Worm (Caenorhabditis elegans): ENCODE data around the gene K05F6.8.
"Not testable (repeated sequence)": the region's sequence is repeated elsewhere in the genome, so short reads cannot be mapped to it uniquely, and the experiment has no call there.

Gene K05F6.8

DNA sequence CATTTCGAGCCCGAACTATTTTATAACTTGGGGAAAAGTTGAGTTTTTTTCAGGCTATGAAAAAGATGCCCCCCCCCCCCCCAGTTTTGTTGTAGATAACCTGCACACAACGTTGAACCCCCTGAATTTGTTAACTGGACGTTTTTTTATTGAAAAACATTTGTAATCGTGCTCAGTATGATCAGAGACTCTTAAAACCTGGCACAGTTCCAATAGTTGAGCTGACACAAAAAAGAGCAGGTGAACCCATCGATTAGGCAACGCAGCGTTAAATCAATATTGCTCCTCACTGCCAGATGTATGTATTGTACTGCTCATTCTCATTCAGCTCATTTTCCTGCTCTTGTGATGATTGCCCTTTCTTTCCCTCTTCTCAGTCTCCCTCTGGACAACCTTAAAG is 21.9 kb downstream of the K05F6.8 start, which contains the start of gene K05F6.12:
Gene K05F6.12 (plus strand): TSS at position 301 of the 400 bp plus-strand sequence.
- TF ChIP-seq ceh-36 (tag; optimal IDR thresholded peaks at IDR 0.05), result no peak
- no peak for TF ChIP-seq sea-1 (GFP tag; conservative IDR thresholded peaks at IDR 0.05)
- TF ChIP-seq tbx-11 (GFP tag; IDR thresholded peaks at IDR 0.05), result no peak
- no peak for TF ChIP-seq hmbx-1 (tag; optimal IDR thresholded peaks at IDR 0.05)
- no peak for TF ChIP-seq ama-1 (optimal IDR thresholded peaks at IDR 0.05)
- TF ChIP-seq pes-1 (GFP tag; IDR thresholded peaks at IDR 0.05), result no peak
- no peak for TF ChIP-seq B0310.2 (tag; optimal IDR thresholded peaks at IDR 0.05)
- TF ChIP-seq ets-7 (tag; optimal IDR thresholded peaks at IDR 0.05), result no peak
- TF ChIP-seq hmg-4 (GFP tag; optimal IDR thresholded peaks at IDR 0.05), result no peak
- no peak for TF ChIP-seq tra-4 (tag; optimal IDR thresholded peaks at IDR 0.05)
- no peak for TF ChIP-seq aly-1 (tag; optimal IDR thresholded peaks at IDR 0.05)
- no peak for TF ChIP-seq F13C5.2 (tag; optimal IDR thresholded peaks at IDR 0.05)
- TF ChIP-seq flt-1 (GFP tag; IDR thresholded peaks at IDR 0.05), result no peak
- no peak for TF ChIP-seq scrt-1 (GFP tag; IDR thresholded peaks at IDR 0.05)
- no peak for TF ChIP-seq tbx-37 (GFP tag; conservative IDR thresholded peaks at IDR 0.05)
- TF ChIP-seq ceh-13 (GFP tag; optimal IDR thresholded peaks at IDR 0.05), result no peak
- TF ChIP-seq hnd-1 (tag; optimal IDR thresholded peaks at IDR 0.05), result no peak

DNA sequence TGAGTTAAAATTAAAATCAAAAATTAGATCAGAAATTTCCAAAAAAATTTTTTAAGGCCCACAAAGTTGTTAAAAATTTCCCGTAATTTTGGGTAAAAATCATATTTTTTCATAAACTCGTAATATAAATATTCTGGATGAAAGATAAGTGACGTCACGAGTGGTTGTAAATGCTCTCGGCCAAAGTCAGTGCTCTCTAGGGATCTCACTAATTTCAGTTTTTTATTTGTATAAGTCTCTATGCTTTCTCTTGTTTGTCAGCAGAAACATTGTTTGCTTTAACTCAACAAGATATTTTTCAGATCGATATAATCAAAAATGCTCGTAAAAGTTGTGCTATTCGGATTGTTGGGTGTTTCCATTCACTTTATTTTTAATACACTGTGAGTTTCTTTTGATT is 24.4 kb downstream of the K05F6.8 start, which contains the start of gene K05F6.4:
Gene K05F6.4 (plus strand): TSS at position 301 of the 400 bp plus-strand sequence.
- TF ChIP-seq sea-1 (GFP tag; conservative IDR thresholded peaks at IDR 0.05); pes-1 (GFP tag; IDR thresholded peaks at IDR 0.05); tra-4 (tag; optimal IDR thresholded peaks at IDR 0.05): not testable (repeated sequence)

DNA sequence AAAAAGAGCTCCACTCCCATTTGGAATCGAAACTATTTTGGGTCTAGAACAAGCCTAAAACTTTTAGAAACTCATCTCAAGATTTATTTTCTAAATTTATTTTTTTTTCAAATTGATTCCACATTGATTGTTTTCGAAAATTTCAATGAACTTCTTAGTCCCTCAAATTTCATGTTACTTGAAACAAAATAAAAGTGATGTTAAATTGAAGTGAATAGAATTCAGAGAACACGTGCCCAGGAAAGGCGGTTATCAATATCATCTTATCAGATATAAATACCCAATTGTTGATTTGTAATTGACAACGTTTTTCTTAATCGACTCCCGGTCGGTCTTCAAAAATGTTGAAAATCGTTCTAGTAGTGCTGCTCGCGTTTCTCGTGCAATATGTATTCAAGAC is 26.9 kb downstream of the K05F6.8 start, which contains the start of gene poml-4:
Gene poml-4 (plus strand): TSS at position 301 of the 400 bp plus-strand sequence.
- TF ChIP-seq tbx-37 (GFP tag; conservative IDR thresholded peaks at IDR 0.05); hnd-1 (tag; optimal IDR thresholded peaks at IDR 0.05); tra-4 (tag; optimal IDR thresholded peaks at IDR 0.05): not testable (repeated sequence)

ce11 chrII:1538589-1538988 is 29.0 kb downstream of the K05F6.8 start, which contains the start of gene fbxb-44:
fbxb-44 (plus strand) TSS chrII:1538889.
- no peak for TF ChIP-seq sea-1 (GFP tag; conservative IDR thresholded peaks at IDR 0.05)
- no peak for TF ChIP-seq hmbx-1 (tag; optimal IDR thresholded peaks at IDR 0.05)
- TF ChIP-seq aly-1 (tag; optimal IDR thresholded peaks at IDR 0.05), result no peak
- TF ChIP-seq B0310.2 (tag; optimal IDR thresholded peaks at IDR 0.05), result no peak
- TF ChIP-seq hmg-4 (GFP tag; optimal IDR thresholded peaks at IDR 0.05), result no peak
- no peak for TF ChIP-seq F13C5.2 (tag; optimal IDR thresholded peaks at IDR 0.05)
- TF ChIP-seq ama-1 (optimal IDR thresholded peaks at IDR 0.05), result no peak
- TF ChIP-seq pes-1 (GFP tag; IDR thresholded peaks at IDR 0.05), result no peak
- no peak for TF ChIP-seq scrt-1 (GFP tag; IDR thresholded peaks at IDR 0.05)

DNA sequence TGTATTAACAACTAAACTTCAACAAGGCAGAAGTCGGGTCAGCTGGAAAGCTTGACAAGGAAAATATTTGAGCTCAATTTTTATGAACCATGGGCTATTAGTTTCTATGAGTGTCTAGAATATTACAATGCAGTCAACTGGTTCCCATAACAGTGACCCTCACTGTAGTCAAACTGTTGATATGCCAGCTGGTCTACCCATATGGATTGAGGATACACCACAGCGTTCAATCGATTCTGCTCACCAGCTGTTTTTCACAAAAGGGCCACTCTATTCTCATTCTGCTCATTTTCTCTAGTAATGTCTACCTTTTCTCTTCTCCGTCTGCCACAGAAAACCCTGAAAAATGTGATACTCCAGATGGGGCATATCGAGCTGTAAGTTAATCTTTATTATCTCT is 30.2 kb downstream of the K05F6.8 start, which contains the start of gene fbxb-42:
Gene fbxb-42 (plus strand): TSS at position 301 of the 400 bp plus-strand sequence.
- TF ChIP-seq tbx-37 (GFP tag; conservative IDR thresholded peaks at IDR 0.05), result no peak
- TF ChIP-seq hnd-1 (tag; optimal IDR thresholded peaks at IDR 0.05), result no peak
- TF ChIP-seq B0310.2 (tag; optimal IDR thresholded peaks at IDR 0.05), result no peak
- no peak for TF ChIP-seq flt-1 (GFP tag; IDR thresholded peaks at IDR 0.05)
- TF ChIP-seq sea-1 (GFP tag; conservative IDR thresholded peaks at IDR 0.05), result no peak
- no peak for TF ChIP-seq pes-1 (GFP tag; IDR thresholded peaks at IDR 0.05)
- TF ChIP-seq aly-1 (tag; optimal IDR thresholded peaks at IDR 0.05), result no peak
- no peak for TF ChIP-seq tra-4 (tag; optimal IDR thresholded peaks at IDR 0.05)
- TF ChIP-seq tbx-11 (GFP tag; IDR thresholded peaks at IDR 0.05), result no peak
- TF ChIP-seq F13C5.2 (tag; optimal IDR thresholded peaks at IDR 0.05), result no peak
- TF ChIP-seq ceh-13 (GFP tag; optimal IDR thresholded peaks at IDR 0.05), result no peak
- TF ChIP-seq ama-1 (optimal IDR thresholded peaks at IDR 0.05), result no peak
- TF ChIP-seq scrt-1 (GFP tag; IDR thresholded peaks at IDR 0.05), result no peak
- no peak for TF ChIP-seq hmbx-1 (tag; optimal IDR thresholded peaks at IDR 0.05)
- no peak for TF ChIP-seq hmg-4 (GFP tag; optimal IDR thresholded peaks at IDR 0.05)
- no peak for TF ChIP-seq ceh-36 (tag; optimal IDR thresholded peaks at IDR 0.05)

DNA sequence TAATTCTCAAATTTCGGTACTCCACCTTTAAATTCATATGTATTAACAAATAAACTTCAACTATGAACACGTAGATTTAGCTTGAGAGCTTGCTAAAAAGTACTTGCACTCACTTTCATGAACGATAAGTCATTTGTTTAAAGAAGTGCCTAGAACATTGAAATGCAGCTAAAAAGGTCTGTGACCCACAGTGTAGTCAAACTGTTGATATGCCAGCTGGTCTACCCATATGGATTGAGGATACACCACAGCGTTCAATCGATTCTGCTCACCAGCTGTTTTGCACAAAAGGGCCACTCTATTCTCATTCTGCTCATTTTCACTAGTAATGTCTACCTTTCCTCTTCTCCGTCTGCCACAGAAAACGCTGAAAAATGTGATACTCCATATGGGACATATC is 31.6 kb downstream of the K05F6.8 start, which contains the start of gene fbxb-43:
Gene fbxb-43 (plus strand): TSS at position 301 of the 400 bp plus-strand sequence.
- TF ChIP-seq hmbx-1 (tag; optimal IDR thresholded peaks at IDR 0.05) (no peak), flt-1 (GFP tag; IDR thresholded peaks at IDR 0.05) (no peak), sea-1 (GFP tag; conservative IDR thresholded peaks at IDR 0.05) (no peak), F13C5.2 (tag; optimal IDR thresholded peaks at IDR 0.05) (no peak), B0310.2 (tag; optimal IDR thresholded peaks at IDR 0.05) (no peak), pes-1 (GFP tag; IDR thresholded peaks at IDR 0.05) (no peak), scrt-1 (GFP tag; IDR thresholded peaks at IDR 0.05) (no peak), tra-4 (tag; optimal IDR thresholded peaks at IDR 0.05) (no peak), ceh-36 (tag; optimal IDR thresholded peaks at IDR 0.05) (no peak), aly-1 (tag; optimal IDR thresholded peaks at IDR 0.05) (no peak), ceh-13 (GFP tag; optimal IDR thresholded peaks at IDR 0.05) (no peak), hmg-4 (GFP tag; optimal IDR thresholded peaks at IDR 0.05) (no peak)

DNA sequence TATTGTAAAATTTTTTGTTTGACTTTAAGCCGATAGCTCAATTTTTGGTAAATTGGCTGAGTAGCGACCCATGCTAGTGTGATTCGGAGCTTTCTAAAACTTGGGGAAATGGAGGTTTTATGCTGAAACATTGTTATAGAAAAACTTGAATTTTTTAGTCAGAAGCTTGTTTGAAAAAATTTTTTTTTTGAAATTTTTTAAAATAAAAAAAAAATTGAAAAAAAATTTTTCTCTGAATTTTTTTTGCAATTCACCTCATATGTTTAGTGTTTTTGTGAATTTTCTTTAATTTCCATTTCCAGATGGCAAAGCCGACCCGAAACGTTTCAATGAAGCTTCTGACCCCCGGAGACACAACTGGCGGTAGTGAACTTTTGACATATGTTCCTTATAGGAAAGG is 38.5 kb downstream of the K05F6.8 start, which contains the start of gene Y51H7BR.4:
Gene Y51H7BR.4 (plus strand): TSS at position 301 of the 400 bp plus-strand sequence.
- TF ChIP-seq ceh-36 (tag; optimal IDR thresholded peaks at IDR 0.05) (no peak), hnd-1 (tag; optimal IDR thresholded peaks at IDR 0.05) (no peak), pes-1 (GFP tag; IDR thresholded peaks at IDR 0.05) (no peak), tra-4 (tag; optimal IDR thresholded peaks at IDR 0.05) (no peak), ceh-13 (GFP tag; optimal IDR thresholded peaks at IDR 0.05) (no peak), tbx-37 (GFP tag; conservative IDR thresholded peaks at IDR 0.05) (no peak), ama-1 (optimal IDR thresholded peaks at IDR 0.05) (no peak), B0310.2 (tag; optimal IDR thresholded peaks at IDR 0.05) (no peak), aly-1 (tag; optimal IDR thresholded peaks at IDR 0.05) (no peak), hmg-4 (GFP tag; optimal IDR thresholded peaks at IDR 0.05) (no peak), sea-1 (GFP tag; conservative IDR thresholded peaks at IDR 0.05) (no peak), scrt-1 (GFP tag; IDR thresholded peaks at IDR 0.05) (no peak)

DNA sequence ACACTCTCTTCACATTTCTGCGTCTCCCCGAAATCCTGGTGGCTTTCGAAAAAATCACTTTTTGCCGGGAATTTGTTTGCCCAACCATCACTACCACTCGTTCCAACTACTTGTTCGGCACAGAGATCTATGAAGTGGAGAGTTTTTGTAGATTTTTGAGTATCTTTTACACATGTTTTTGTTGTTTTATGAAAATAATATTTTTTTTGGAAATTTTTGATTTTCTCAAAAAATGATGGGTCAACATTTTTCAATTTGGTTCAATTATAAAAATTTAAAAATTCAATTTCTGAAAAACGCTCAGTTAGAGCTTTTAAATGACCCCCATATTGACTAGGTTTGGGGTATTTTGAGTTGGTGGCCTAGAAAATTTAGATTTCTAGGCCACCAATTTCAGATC is 42.0 kb downstream of the K05F6.8 start, which contains the start of gene Y51H7BR.7:
Gene Y51H7BR.7 (minus strand): TSS at position 101 of the 400 bp plus-strand sequence.
- TF ChIP-seq hmg-4 (GFP tag; optimal IDR thresholded peaks at IDR 0.05) (no peak), ceh-13 (GFP tag; optimal IDR thresholded peaks at IDR 0.05) (no peak), sea-1 (GFP tag; conservative IDR thresholded peaks at IDR 0.05) (no peak), hnd-1 (tag; optimal IDR thresholded peaks at IDR 0.05) (no peak), tbx-11 (GFP tag; IDR thresholded peaks at IDR 0.05) (no peak), hmbx-1 (tag; optimal IDR thresholded peaks at IDR 0.05) (no peak), scrt-1 (GFP tag; IDR thresholded peaks at IDR 0.05) (no peak), F13C5.2 (tag; optimal IDR thresholded peaks at IDR 0.05) (no peak), B0310.2 (tag; optimal IDR thresholded peaks at IDR 0.05) (no peak), ets-7 (tag; optimal IDR thresholded peaks at IDR 0.05) (no peak), flt-1 (GFP tag; IDR thresholded peaks at IDR 0.05) (no peak), pes-1 (GFP tag; IDR thresholded peaks at IDR 0.05) (no peak), aly-1 (tag; optimal IDR thresholded peaks at IDR 0.05) (no peak), tra-4 (tag; optimal IDR thresholded peaks at IDR 0.05) (no peak)

All from whole organism, early embryonic.